Worm (Caenorhabditis elegans) whole organism, early embryonic: ENCODE data around the gene Y56A3A.7.

Experiments
- B0310.2 ChIP-seq: sonication (generic microtip); optimal IDR thresholded peaks from 2 replicates; lab custom pipeline; 2016; ENCODE audit warnings: mild to moderate bottlenecking, missing genetic modification characterization, missing compliant biosample characterization
- aly-1 ChIP-seq: sonication (generic microtip); optimal IDR thresholded peaks from 2 replicates; lab custom pipeline; 2016; ENCODE audit warnings: missing genetic modification characterization, missing compliant biosample characterization
- ama-1 ChIP-seq: fragments of 150-350 bp; optimal IDR thresholded peaks from 2 replicates; lab custom pipeline; 2014
- ceh-13 ChIP-seq: fragments of 200-800 bp; sonication (Bioruptor generic); optimal IDR thresholded peaks from 2 replicates; lab custom pipeline; 2018; ENCODE audit warnings: mild to moderate bottlenecking, missing genetic modification characterization, missing compliant biosample characterization
- ceh-36 ChIP-seq: sonication (generic microtip); optimal IDR thresholded peaks from 2 replicates; lab custom pipeline; 2016; ENCODE audit warnings: missing genetic modification characterization, inconsistent platforms, missing compliant biosample characterization
- ets-7 ChIP-seq: sonication (generic microtip); optimal IDR thresholded peaks from 2 replicates; lab custom pipeline; 2016; ENCODE audit warnings: missing genotype, missing genetic modification characterization, missing compliant biosample characterization
- flt-1 ChIP-seq: fragments of 200-800 bp; sonication (Bioruptor generic); IDR thresholded peaks from 2 replicates; pipeline ENCODE4 v1.3.6; 2022; ENCODE audit warnings: missing genetic modification characterization, missing compliant biosample characterization
- hmbx-1 ChIP-seq: sonication (generic microtip); optimal IDR thresholded peaks from 2 replicates; lab custom pipeline; 2016; ENCODE audit warnings: mild to moderate bottlenecking, missing genetic modification characterization, missing compliant biosample characterization
- hmg-4 ChIP-seq: fragments of 200-800 bp; sonication (Bioruptor generic); optimal IDR thresholded peaks from 2 replicates; lab custom pipeline; 2018; ENCODE audit warnings: mild to moderate bottlenecking, missing genetic modification characterization, missing compliant biosample characterization
- pes-1 ChIP-seq: fragments of 200-800 bp; sonication (Bioruptor generic); IDR thresholded peaks from 2 replicates; pipeline ENCODE4 v1.3.6; 2022; ENCODE audit warnings: missing genetic modification reagents, missing genetic modification characterization, missing compliant biosample characterization
- scrt-1 ChIP-seq: fragments of 200-800 bp; sonication (Bioruptor generic); IDR thresholded peaks from 2 replicates; pipeline ENCODE4 v1.3.6; 2022; ENCODE audit warnings: missing genetic modification characterization, missing compliant biosample characterization
- tbx-11 ChIP-seq: fragments of 200-800 bp; sonication (Bioruptor generic); IDR thresholded peaks from 2 replicates; pipeline ENCODE4 v1.3.6; 2022; ENCODE audit warnings: missing genetic modification characterization, missing compliant biosample characterization
- tra-4 ChIP-seq: sonication (generic microtip); optimal IDR thresholded peaks from 2 replicates; lab custom pipeline; 2017; ENCODE audit warnings: missing genetic modification characterization, missing compliant biosample characterization

ce11 chrIII:11892939-11893338 lies 53.9 kb downstream of the Y56A3A.7 start, which contains the start of gene Y56A3A.41:
- TF ChIP-seq ama-1 (lab: Kevin White, UChicago) (no peak), tbx-11 (no peak), hmg-4 (GFP tag; lab: Kevin White, UChicago) (no peak), ets-7 (tag; lab: Kevin White, UChicago) (no peak), ceh-13 (GFP tag; lab: Kevin White, UChicago) (no peak), aly-1 (tag; lab: Kevin White, UChicago) (no peak), hmbx-1 (no peak), pes-1 (GFP tag; lab: Robert Waterston, UW) (no peak), ceh-36 (tag; lab: Kevin White, UChicago) (no peak), tra-4 (tag; lab: Kevin White, UChicago) (no peak), flt-1 (no peak), B0310.2 (tag; lab: Kevin White, UChicago) (no peak), scrt-1 (GFP tag; lab: Robert Waterston, UW) (no peak)
